Fruit fly (Drosophila melanogaster) whole organism, embryonic: Measurements from ENCODE around the gene CG9886.

Experiments
- Antp ChIP-seq: fragments of 200-800 bp; sonication (Bioruptor generic); optimal IDR thresholded peaks from 3 replicates; lab custom pipeline; 2016; ENCODE audit warnings: missing biosample characterization, missing genetic modification characterization
- BEAF-32 ChIP-seq: fragments of 200-800 bp; sonication (Bioruptor generic); optimal IDR thresholded peaks from 3 replicates; lab custom pipeline; 2017; ENCODE audit warnings: missing biosample characterization, missing genetic modification characterization, mild to moderate bottlenecking, moderate library complexity, missing genetic modification reagents
- Blimp-1 ChIP-seq: fragments of 200-800 bp; sonication (Bioruptor generic); optimal IDR thresholded peaks from 3 replicates; lab custom pipeline; 2018; ENCODE audit warnings: missing biosample characterization, missing genetic modification characterization, mild to moderate bottlenecking, moderate library complexity, missing genetic modification reagents
- CG10543 ChIP-seq: fragments of 200-800 bp; sonication (Bioruptor generic); optimal IDR thresholded peaks from 3 replicates; lab custom pipeline; 2017; ENCODE audit warnings: missing biosample characterization, mild to moderate bottlenecking, missing genetic modification characterization, moderate library complexity
- CG11696 ChIP-seq: fragments of 200-800 bp; sonication (Bioruptor generic); IDR thresholded peaks from 2 replicates; pipeline ENCODE4 v1.3.6; 2022; ENCODE audit warnings: missing biosample characterization, missing genetic modification characterization
- CG11723 ChIP-seq: fragments of 200-800 bp; sonication (Bioruptor generic); optimal IDR thresholded peaks from 2 replicates; lab custom pipeline; 2017; ENCODE audit warnings: missing biosample characterization, mild to moderate bottlenecking, missing genetic modification characterization
- CG12071 ChIP-seq: fragments of 200-800 bp; sonication (Bioruptor generic); optimal IDR thresholded peaks from 3 replicates; lab custom pipeline; 2018; ENCODE audit warnings: missing biosample characterization, mild to moderate bottlenecking, missing genetic modification characterization
- CG13296 ChIP-seq: fragments of 200-800 bp; sonication (Bioruptor generic); optimal IDR thresholded peaks from 3 replicates; lab custom pipeline; 2018; ENCODE audit warnings: missing biosample characterization, mild to moderate bottlenecking, missing genetic modification characterization
- CG13624 ChIP-seq: fragments of 200-800 bp; sonication (Bioruptor generic); optimal IDR thresholded peaks from 2 replicates; lab custom pipeline; 2016; ENCODE audit warnings: missing biosample characterization, missing genetic modification characterization
- CG15269 ChIP-seq: fragments of 200-800 bp; sonication (Bioruptor generic); optimal IDR thresholded peaks from 2 replicates; lab custom pipeline; 2018; ENCODE audit warnings: missing biosample characterization, mild to moderate bottlenecking, missing genetic modification characterization, moderate library complexity
- CG17359 ChIP-seq: fragments of 200-800 bp; sonication (Bioruptor generic); optimal IDR thresholded peaks from 3 replicates; lab custom pipeline; 2018; ENCODE audit warnings: missing biosample characterization, mild to moderate bottlenecking, missing genetic modification characterization, moderate library complexity
- CG17361 ChIP-seq: fragments of 200-800 bp; sonication (Bioruptor generic); IDR thresholded peaks from 3 replicates; pipeline ENCODE4 v1.3.6; 2022; ENCODE audit warnings: missing biosample characterization, missing genetic modification characterization
- CG1832 ChIP-seq: fragments of 200-800 bp; sonication (Bioruptor generic); optimal IDR thresholded peaks from 2 replicates; lab custom pipeline; 2017; ENCODE audit warnings: missing biosample characterization, mild to moderate bottlenecking, missing genetic modification characterization, inconsistent platforms
- CG18476 ChIP-seq: fragments of 200-800 bp; sonication (Bioruptor generic); optimal IDR thresholded peaks from 2 replicates; lab custom pipeline; 2016; ENCODE audit warnings: missing biosample characterization, mild to moderate bottlenecking, missing genetic modification characterization
- CG2202 ChIP-seq: fragments of 200-800 bp; sonication (Bioruptor generic); optimal IDR thresholded peaks from 2 replicates; lab custom pipeline; 2018; ENCODE audit warnings: missing biosample characterization, mild to moderate bottlenecking, missing genetic modification characterization
- CG2678 ChIP-seq: fragments of 200-800 bp; sonication (Bioruptor generic); optimal IDR thresholded peaks from 3 replicates; lab custom pipeline; 2019; ENCODE audit warnings: missing biosample characterization, mild to moderate bottlenecking, missing genetic modification characterization, moderate library complexity
- CG31441 ChIP-seq: fragments of 200-800 bp; sonication (Bioruptor generic); IDR thresholded peaks from 2 replicates; pipeline ENCODE4 v1.3.6; 2022; ENCODE audit warnings: missing biosample characterization, missing genetic modification characterization
- CG32532 ChIP-seq: fragments of 200-800 bp; sonication (Bioruptor generic); IDR thresholded peaks from 2 replicates; pipeline ENCODE4 v1.3.6; 2022; ENCODE audit warnings: missing biosample characterization, missing genetic modification characterization
- CG32767 ChIP-seq: fragments of 200-800 bp; sonication (Bioruptor generic); IDR thresholded peaks from 2 replicates; pipeline ENCODE4 v1.3.6; 2022; ENCODE audit warnings: missing biosample characterization, missing genetic modification characterization
- CG3281 ChIP-seq: fragments of 200-800 bp; sonication (Bioruptor generic); optimal IDR thresholded peaks from 3 replicates; lab custom pipeline; 2017; ENCODE audit warnings: missing biosample characterization, mild to moderate bottlenecking, missing genetic modification characterization
- CG33557 ChIP-seq: fragments of 200-800 bp; sonication (Bioruptor generic); optimal IDR thresholded peaks from 2 replicates; lab custom pipeline; 2019; ENCODE audit warnings: missing biosample characterization, mild to moderate bottlenecking, missing genetic modification characterization, moderate library complexity
- CG7987 ChIP-seq: fragments of 200-800 bp; sonication (Bioruptor generic); optimal IDR thresholded peaks from 2 replicates; lab custom pipeline; 2018; ENCODE audit warnings: missing biosample characterization, mild to moderate bottlenecking, missing genetic modification characterization, moderate library complexity
- CG8290 ChIP-seq, 3 experiments: fragments of 200-800 bp; sonication (Bioruptor generic); optimal IDR thresholded peaks; 2 replicates each; lab custom pipeline; 2016 to 2019; ENCODE audit warnings: missing biosample characterization in 3 of 3, missing genetic modification characterization in 3 of 3, mild to moderate bottlenecking in 2 of 3, moderate library complexity in 1 of 3
- CG9932 ChIP-seq: fragments of 200-800 bp; sonication (Bioruptor generic); IDR thresholded peaks from 2 replicates; pipeline ENCODE4 v1.3.6; 2022; ENCODE audit warnings: missing biosample characterization, missing genetic modification characterization
- Dad ChIP-seq: fragments of 200-800 bp; sonication (Bioruptor generic); optimal IDR thresholded peaks from 3 replicates; lab custom pipeline; 2016; ENCODE audit warnings: missing biosample characterization, missing genetic modification characterization
- Fer3 ChIP-seq: fragments of 200-800 bp; sonication (Bioruptor generic); optimal IDR thresholded peaks from 2 replicates; lab custom pipeline; 2018; ENCODE audit warnings: missing biosample characterization, mild to moderate bottlenecking, missing genetic modification characterization, moderate library complexity
- H15 ChIP-seq: fragments of 200-800 bp; sonication (Bioruptor generic); IDR thresholded peaks from 3 replicates; pipeline ENCODE4 v1.3.6; 2022; ENCODE audit warnings: missing biosample characterization, missing genetic modification characterization
- HHEX ChIP-seq: fragments of 200-800 bp; sonication (Bioruptor generic); optimal IDR thresholded peaks from 3 replicates; lab custom pipeline; 2017; ENCODE audit warnings: missing biosample characterization, mild to moderate bottlenecking, missing genetic modification characterization, missing genetic modification reagents
- Hand ChIP-seq: fragments of 200-800 bp; sonication (Bioruptor generic); optimal IDR thresholded peaks from 2 replicates; lab custom pipeline; 2017; ENCODE audit warnings: mild to moderate bottlenecking, missing biosample characterization, missing genetic modification reagents, missing genetic modification characterization
- HmgZ ChIP-seq: fragments of 200-800 bp; sonication (Bioruptor generic); optimal IDR thresholded peaks from 2 replicates; lab custom pipeline; 2018; ENCODE audit warnings: missing biosample characterization, mild to moderate bottlenecking, missing genetic modification characterization
- Hr39 ChIP-seq: fragments of >200 bp; optimal IDR thresholded peaks from 2 replicates; lab custom pipeline; 2017
- Hr51 ChIP-seq, 2 experiments: fragments of 200-800 bp; sonication (Bioruptor generic); optimal IDR thresholded peaks; 2 replicates in 1 of 2; 3 replicates in 1 of 2; lab custom pipeline; 2016 to 2018; ENCODE audit warnings: missing biosample characterization in 2 of 2, missing genetic modification characterization in 2 of 2, mild to moderate bottlenecking in 1 of 2, moderate library complexity in 1 of 2
- Kr ChIP-seq: fragments of 200-800 bp; sonication (Bioruptor generic); optimal IDR thresholded peaks from 2 replicates; lab custom pipeline; 2017; ENCODE audit warnings: missing biosample characterization, mild to moderate bottlenecking, missing genetic modification characterization
- Mes4 ChIP-seq: fragments of 200-800 bp; sonication (Bioruptor generic); optimal IDR thresholded peaks from 2 replicates; lab custom pipeline; 2016; ENCODE audit warnings: missing biosample characterization, missing genetic modification characterization
- Nf-YA ChIP-seq: fragments of 200-800 bp; sonication (Bioruptor generic); IDR thresholded peaks from 2 replicates; pipeline ENCODE4 v1.3.6; 2022; ENCODE audit warnings: missing biosample characterization, missing genetic modification characterization
- Pdp1 ChIP-seq, 2 experiments: fragments of 200-800 bp; sonication (Bioruptor generic); optimal IDR thresholded peaks; 3 replicates each; lab custom pipeline; 2016; ENCODE audit warnings: missing biosample characterization in 2 of 2, missing genetic modification characterization in 2 of 2, mild to moderate bottlenecking in 1 of 2, moderate library complexity in 1 of 2
- Sry-δ ChIP-seq: fragments of 200-800 bp; sonication (Bioruptor generic); optimal IDR thresholded peaks from 2 replicates; lab custom pipeline; 2016; ENCODE audit warnings: missing biosample characterization, missing genetic modification characterization
- chn ChIP-seq: fragments of 200-800 bp; sonication (Bioruptor generic); optimal IDR thresholded peaks from 2 replicates; lab custom pipeline; 2016; ENCODE audit warnings: missing biosample characterization, missing genetic modification characterization
- ci ChIP-seq: fragments of 200-800 bp; sonication (Bioruptor generic); IDR thresholded peaks from 3 replicates; pipeline ENCODE4 v1.3.6; 2022; ENCODE audit warnings: missing biosample characterization, missing genetic modification characterization
- crol ChIP-seq: fragments of 200-800 bp; sonication (Bioruptor generic); IDR thresholded peaks from 2 replicates; pipeline ENCODE4 v1.3.6; 2022; ENCODE audit warnings: missing biosample characterization, missing genetic modification characterization
- da ChIP-seq: fragments of 200-800 bp; sonication (Bioruptor generic); optimal IDR thresholded peaks from 2 replicates; lab custom pipeline; 2016; ENCODE audit warnings: missing biosample characterization, missing genetic modification characterization
- disco-r ChIP-seq: fragments of 200-800 bp; sonication (Bioruptor generic); optimal IDR thresholded peaks from 2 replicates; lab custom pipeline; 2016; ENCODE audit warnings: missing biosample characterization, missing genetic modification characterization
- gfzf ChIP-seq: fragments of 200-800 bp; sonication (Bioruptor generic); optimal IDR thresholded peaks from 2 replicates; lab custom pipeline; 2016; ENCODE audit warnings: missing biosample characterization, mild to moderate bottlenecking, missing genetic modification characterization, moderate library complexity
- nerfin-1 ChIP-seq: fragments of 200-800 bp; sonication (Bioruptor generic); optimal IDR thresholded peaks from 3 replicates; lab custom pipeline; 2019; ENCODE audit warnings: missing biosample characterization, mild to moderate bottlenecking, missing genetic modification characterization, moderate library complexity
- onecut ChIP-seq: fragments of 200-800 bp; sonication (Bioruptor generic); IDR thresholded peaks from 2 replicates; pipeline ENCODE4 v1.3.6; 2022; ENCODE audit warnings: missing biosample characterization, missing genetic modification characterization
- pita ChIP-seq: fragments of 200-800 bp; sonication (Bioruptor generic); optimal IDR thresholded peaks from 2 replicates; lab custom pipeline; 2017; ENCODE audit warnings: missing biosample characterization, mild to moderate bottlenecking, missing genetic modification characterization
- sc ChIP-seq, 3 experiments: fragments of >200 bp in 2 of 3; fragments of 200-800 bp in 1 of 3; sonication (Bioruptor generic) in 1 of 3; optimal IDR thresholded peaks; 2 replicates in 2 of 3; 3 replicates in 1 of 3; lab custom pipeline; 2017; ENCODE audit warnings: mild to moderate bottlenecking in 1 of 3, missing biosample characterization in 1 of 3, missing genetic modification characterization in 1 of 3, missing genetic modification reagents in 1 of 3
- sima ChIP-seq: fragments of 200-800 bp; sonication (Bioruptor generic); optimal IDR thresholded peaks from 2 replicates; lab custom pipeline; 2016; ENCODE audit warnings: missing biosample characterization, missing genetic modification characterization
- slbo ChIP-seq: fragments of 200-800 bp; sonication (Bioruptor generic); IDR thresholded peaks from 2 replicates; pipeline ENCODE4 v1.3.6; 2022; ENCODE audit warnings: missing biosample characterization, missing genetic modification characterization
- tio ChIP-seq: fragments of 200-800 bp; sonication (Bioruptor generic); optimal IDR thresholded peaks from 2 replicates; lab custom pipeline; 2017; ENCODE audit warnings: missing biosample characterization, missing genetic modification characterization, inconsistent platforms
- twi ChIP-seq: fragments of 200-800 bp; optimal IDR thresholded peaks from 2 replicates; lab custom pipeline; 2019; ENCODE audit warnings: missing biosample characterization, mild to moderate bottlenecking, missing genetic modification characterization, moderate library complexity

The CG9886 gene

dm6 chr2L:2472740-2473139 lies 52.1 kb downstream of the CG9886 start (continued):
- no peak for TF ChIP-seq twi (tag; lab: Kevin White, UChicago)
- TF ChIP-seq Hr39 (lab: Kevin White, UChicago), result no peak
- TF ChIP-seq CG3281 (GFP tag; lab: Kevin White, UChicago), result peak; percentile 21
- no peak for TF ChIP-seq Dad (GFP tag; lab: Kevin White, UChicago)
- no peak for TF ChIP-seq tio (GFP tag; lab: Kevin White, UChicago)
- no peak for TF ChIP-seq gfzf (GFP tag; lab: Kevin White, UChicago)
- no peak for TF ChIP-seq crol (GFP tag; lab: Robert Waterston, UW)
- TF ChIP-seq HmgZ (tag; lab: Kevin White, UChicago), result no peak
- TF ChIP-seq CG17361, result no peak
- TF ChIP-seq CG17359 (tag; lab: Kevin White, UChicago), result no peak
- TF ChIP-seq Hr51 (GFP tag; optimal IDR thresholded peaks at IDR 0.05; lab: Kevin White, UChicago), result no peak
- no peak for TF ChIP-seq pita (GFP tag; lab: Kevin White, UChicago)
- TF ChIP-seq Pdp1 (GFP tag; optimal IDR thresholded peaks at IDR 0.05; lab: Kevin White, UChicago), result no peak
- no peak for TF ChIP-seq BEAF-32 (GFP tag; lab: Kevin White, UChicago)
- TF ChIP-seq chn (GFP tag; lab: Kevin White, UChicago), result no peak
- peak; percentile 21 for TF ChIP-seq CG15269
- no peak for TF ChIP-seq Antp (GFP tag; lab: Kevin White, UChicago)
- TF ChIP-seq CG31441, result no peak
- TF ChIP-seq Blimp-1 (GFP tag; lab: Kevin White, UChicago), result no peak
- no peak for TF ChIP-seq slbo (GFP tag; lab: Robert Waterston, UW)
- TF ChIP-seq CG13624 (GFP tag; lab: Kevin White, UChicago), result no peak
- TF ChIP-seq onecut, result no peak
- TF ChIP-seq Fer3, result peak; percentile 13
- peak; percentile 34; the same call in 1 of the 2 replicates for TF ChIP-seq CG9932 (GFP tag; lab: Robert Waterston, UW)
- TF ChIP-seq CG18476 (GFP tag; lab: Kevin White, UChicago), result no peak
- TF ChIP-seq nerfin-1 (tag; lab: Kevin White, UChicago), result no peak
- TF ChIP-seq CG11723 (GFP tag; lab: Kevin White, UChicago), result no peak
- no peak for TF ChIP-seq Kr (GFP tag; lab: Kevin White, UChicago)
- no peak for TF ChIP-seq ci (GFP tag; lab: Robert Waterston, UW)
- peak; percentile 13 for TF ChIP-seq CG13296 (GFP tag; lab: Kevin White, UChicago)
- no peak for TF ChIP-seq CG32767
- no peak for TF ChIP-seq CG2202 (tag; lab: Kevin White, UChicago)
- TF ChIP-seq CG1832 (GFP tag; lab: Kevin White, UChicago), result no peak
- no peak for TF ChIP-seq CG32532
- TF ChIP-seq sima, result no peak
- TF ChIP-seq CG7987 (GFP tag; lab: Kevin White, UChicago), result no peak
- TF ChIP-seq CG12071, result no peak
- TF ChIP-seq CG11696 (GFP tag; lab: Robert Waterston, UW), result no peak
- no peak for TF ChIP-seq H15
- no peak for TF ChIP-seq sc (optimal IDR thresholded peaks at IDR 0.05; lab: Kevin White, UChicago)
- no peak for TF ChIP-seq sc (GFP tag; optimal IDR thresholded peaks at IDR 0.05; lab: Kevin White, UChicago)
- TF ChIP-seq Sry-δ (GFP tag; lab: Kevin White, UChicago), result no peak
- TF ChIP-seq CG33557 (GFP tag; lab: Kevin White, UChicago), result no peak
- no peak for TF ChIP-seq Hand (GFP tag; lab: Kevin White, UChicago)
- TF ChIP-seq disco-r (GFP tag; lab: Kevin White, UChicago), result no peak
- no peak for TF ChIP-seq HHEX (GFP tag; lab: Kevin White, UChicago)
- TF ChIP-seq da, result no peak
- TF ChIP-seq Nf-YA (GFP tag; lab: Robert Waterston, UW), result no peak
- no peak for TF ChIP-seq CG8290 (GFP tag; optimal IDR thresholded peaks at IDR 0.05; lab: Kevin White, UChicago)
- TF ChIP-seq CG8290 (tag; optimal IDR thresholded peaks at IDR 0.05; lab: Kevin White, UChicago), result peak in 1 of 2 experiments; percentile 32
- no peak for TF ChIP-seq Mes4 (GFP tag; lab: Kevin White, UChicago)
- peak; percentile 13 for TF ChIP-seq CG10543 (GFP tag; lab: Kevin White, UChicago)
- TF ChIP-seq CG2678 (tag; lab: Kevin White, UChicago), result peak; percentile 10
